Fruit fly (Drosophila melanogaster): ENCODE measurements around the gene CG6168.

The CG6168 gene

DNA sequence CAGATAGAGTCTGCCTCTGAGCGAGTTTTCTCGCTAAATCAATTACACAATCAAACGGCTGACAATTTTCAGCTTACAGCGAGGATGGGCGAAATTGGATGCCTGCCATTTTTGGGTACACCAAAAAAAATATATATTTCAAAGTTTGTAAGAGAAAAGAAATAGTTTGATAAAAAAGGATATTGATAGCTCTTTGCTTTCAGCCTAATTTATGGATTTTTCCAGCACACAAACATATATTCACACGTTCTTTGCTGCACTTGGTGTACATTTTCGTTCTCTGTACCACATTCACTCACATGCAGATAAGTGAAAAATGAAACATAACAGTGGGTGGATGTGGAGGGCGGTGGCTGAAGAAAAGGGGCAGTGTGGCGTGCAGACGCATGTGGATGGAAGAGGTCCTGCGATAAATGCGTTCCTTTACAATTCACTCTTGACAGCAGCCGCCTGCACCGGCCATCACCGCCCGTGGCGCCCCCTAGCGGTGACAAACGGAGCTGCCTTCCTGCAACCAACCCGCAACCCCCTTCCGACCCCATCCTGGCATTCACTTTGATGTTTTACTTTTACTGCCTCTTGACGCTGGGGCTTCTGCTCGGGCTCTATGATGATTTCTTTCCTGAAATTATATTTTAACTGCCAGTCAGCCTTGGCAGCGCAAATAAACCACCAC lies 6.5 kb downstream of the CG6168 start (continued):
- TF ChIP-seq CG10669 (GFP tag; optimal IDR thresholded peaks at IDR 0.05) (no peak), CG8632 (GFP tag; optimal IDR thresholded peaks at IDR 0.05) (no peak), Sox102F (GFP tag; optimal IDR thresholded peaks at IDR 0.05) (no peak), CG32006 (GFP tag; optimal IDR thresholded peaks at IDR 0.05) (peak; percentile 16), Smox (GFP tag; optimal IDR thresholded peaks at IDR 0.05) (peak; percentile 9), cyc (GFP tag; optimal IDR thresholded peaks at IDR 0.05) (peak; percentile 12), dsx (GFP tag; optimal IDR thresholded peaks at IDR 0.05; ENCODE audit: poor library complexity, severe bottlenecking) (no peak), Hr4 (GFP tag; optimal IDR thresholded peaks at IDR 0.05) (no peak), achi (GFP tag; optimal IDR thresholded peaks at IDR 0.05) (no peak), Hr39 (GFP tag; optimal IDR thresholded peaks at IDR 0.05) (peak; percentile 30), spab (GFP tag; optimal IDR thresholded peaks at IDR 0.05) (no peak), OdsH (GFP tag; optimal IDR thresholded peaks at IDR 0.05) (peak; percentile 10), svp (GFP tag) (peak; percentile 50), Eip78C (GFP tag) (peak; percentile 74), CG6808 (GFP tag; optimal IDR thresholded peaks at IDR 0.05) (peak; percentile 5), Sox15 (GFP tag; optimal IDR thresholded peaks at IDR 0.05) (no peak), Hr38 (GFP tag; optimal IDR thresholded peaks at IDR 0.05) (no peak), CG6854 (GFP tag; optimal IDR thresholded peaks at IDR 0.05) (no peak), CG31627 (GFP tag; optimal IDR thresholded peaks at IDR 0.05) (peak; percentile 20), CG4318 (GFP tag; optimal IDR thresholded peaks at IDR 0.05) (no peak), CG6792 (GFP tag; optimal IDR thresholded peaks at IDR 0.05) (no peak), Sox14 (GFP tag; optimal IDR thresholded peaks at IDR 0.05) (no peak)

dm6 chr3L:11312698-11313097 lies 8.8 kb downstream of the CG6168 start:
- TF ChIP-seq CG8119 (GFP tag; IDR thresholded peaks at IDR 0.05) (no peak), CG6276 (GFP tag; optimal IDR thresholded peaks at IDR 0.05) (no peak), CG9139 (GFP tag; optimal IDR thresholded peaks at IDR 0.05) (no peak), Smox (GFP tag; optimal IDR thresholded peaks at IDR 0.05) (no peak), dsx (GFP tag; optimal IDR thresholded peaks at IDR 0.05; ENCODE audit: poor library complexity, severe bottlenecking) (no peak), CG11902 (GFP tag; optimal IDR thresholded peaks at IDR 0.05) (no peak), fd59A (GFP tag; optimal IDR thresholded peaks at IDR 0.05) (no peak), CG11762 (GFP tag; optimal IDR thresholded peaks at IDR 0.05; ENCODE audit: insufficient read depth) (no peak), cyc (GFP tag; optimal IDR thresholded peaks at IDR 0.05) (no peak), ss (GFP tag; optimal IDR thresholded peaks at IDR 0.05) (no peak), CG1621 (tag; optimal IDR thresholded peaks at IDR 0.05) (no peak)

- TF ChIP-seq dsx (GFP tag; optimal IDR thresholded peaks at IDR 0.05; ENCODE audit: poor library complexity, severe bottlenecking) = no peak
- no peak for TF ChIP-seq Sox14 (GFP tag; optimal IDR thresholded peaks at IDR 0.05)
Observed at dm6 chr3L:11311447-11311846, 10.1 kb downstream of the CG6168 start, which contains the start of gene CG7573. TSS of gene CG7573 (plus strand) at chr3L:11311747.

DNA sequence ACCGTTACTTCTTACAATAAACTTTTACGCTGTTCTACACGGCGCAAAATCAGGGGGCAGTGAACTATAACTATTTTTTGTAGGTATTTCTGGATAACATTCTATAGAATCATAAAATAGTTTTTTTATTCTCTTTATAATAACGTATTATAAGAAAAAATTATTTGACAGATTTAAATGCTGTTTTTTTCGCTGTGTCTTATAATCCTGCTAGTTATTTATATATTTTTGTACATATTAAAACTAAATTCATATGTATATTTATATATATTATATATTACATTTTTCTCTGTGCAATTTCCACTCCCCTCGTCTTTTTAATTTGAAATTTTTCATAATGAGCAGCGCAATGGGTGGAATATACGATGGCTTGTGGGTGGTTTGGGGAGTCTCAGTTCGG lies 10.8 kb downstream of the CG6168 start:
- peak; percentile 19 for TF ChIP-seq Ets96B (tag; optimal IDR thresholded peaks at IDR 0.05)
- no peak for TF ChIP-seq CG1621 (tag; optimal IDR thresholded peaks at IDR 0.05)
- TF ChIP-seq CG32006 (GFP tag; optimal IDR thresholded peaks at IDR 0.05) = peak; percentile 29
- TF ChIP-seq Eip78C (GFP tag) = peak; percentile 30
- peak; percentile 4 for TF ChIP-seq achi (GFP tag; optimal IDR thresholded peaks at IDR 0.05)
- peak; percentile 2 for TF ChIP-seq CG3032 (tag; optimal IDR thresholded peaks at IDR 0.05)
